Worm (Caenorhabditis elegans) whole organism, L4 larva: Measurements from ENCODE around the gene F56D6.22.

ENCODE experiments used
- D1046.2 ChIP-seq: fragments of 200-800 bp; sonication (Bioruptor generic); IDR thresholded peaks from 2 replicates; pipeline ENCODE4 v1.3.6; 2022; ENCODE audit warnings: missing genetic modification characterization, missing compliant biosample characterization
- F49E8.2 ChIP-seq: sonication (generic microtip); optimal IDR thresholded peaks from 2 replicates; lab custom pipeline; 2016; ENCODE audit warnings: missing compliant biosample characterization, mild to moderate bottlenecking, missing genetic modification characterization, borderline replicate concordance
- T26A8.4 ChIP-seq: fragments of 200-800 bp; sonication (Bioruptor generic); IDR thresholded peaks from 2 replicates; pipeline ENCODE4 v1.3.6; 2022; ENCODE audit warnings: missing genetic modification characterization, missing compliant biosample characterization
- Y75B8A.6 ChIP-seq: fragments of 200-800 bp; sonication (Bioruptor generic); IDR thresholded peaks from 2 replicates; pipeline ENCODE4 v1.3.6; 2022; ENCODE audit warnings: missing genetic modification reagents, missing genetic modification characterization, missing compliant biosample characterization
- aha-1 ChIP-seq: fragments of 150-350 bp; peaks from one replicate; lab custom pipeline; 2014; ENCODE audit warnings: missing biosample characterization, missing genetic modification characterization
- ama-1 ChIP-seq: fragments of 150-350 bp; optimal IDR thresholded peaks from 2 replicates; lab custom pipeline; 2014; ENCODE audit warnings: inconsistent platforms, mixed read lengths
- arid-1 ChIP-seq: fragments of 200-800 bp; sonication (Bioruptor generic); conservative IDR thresholded peaks from 2 replicates; pipeline ENCODE4 v1.3.6; 2022; ENCODE audit warnings: missing genetic modification reagents, missing genetic modification characterization, missing compliant biosample characterization
- attf-4 ChIP-seq: sonication (generic microtip); optimal IDR thresholded peaks from 3 replicates; lab custom pipeline; 2017; ENCODE audit warnings: missing biosample characterization, missing genetic modification characterization
- ceh-28 ChIP-seq: fragments of 150-350 bp; optimal IDR thresholded peaks from 2 replicates; lab custom pipeline; 2014; ENCODE audit warnings: missing biosample characterization, missing genetic modification reagents, missing genetic modification characterization
- ceh-32 ChIP-seq: sonication (generic microtip); optimal IDR thresholded peaks from 2 replicates; lab custom pipeline; 2016; ENCODE audit warnings: mild to moderate bottlenecking, missing genetic modification characterization, missing compliant biosample characterization; ENCODE audit not compliant: poor library complexity
- ceh-62 ChIP-seq: sonication (generic microtip); optimal IDR thresholded peaks from 2 replicates; lab custom pipeline; 2017; ENCODE audit warnings: missing biosample characterization, missing genetic modification characterization
- ces-1 ChIP-seq: fragments of 150-350 bp; sonication (generic microtip); optimal IDR thresholded peaks from 4 replicates; lab custom pipeline; 2014; ENCODE audit warnings: missing biosample characterization, missing genetic modification reagents, missing genetic modification characterization
- ctbp-1 ChIP-seq: fragments of 200-800 bp; sonication (Bioruptor generic); IDR thresholded peaks from 2 replicates; pipeline ENCODE4 v1.3.6; 2022; ENCODE audit warnings: missing genetic modification reagents, missing genetic modification characterization, missing compliant biosample characterization
- daf-16 ChIP-seq, 3 experiments: sonication (generic microtip); optimal IDR thresholded peaks; 2 replicates each; lab custom pipeline; 2016 to 2017; ENCODE audit warnings: missing genetic modification characterization in 3 of 3, missing genetic modification reagents in 3 of 3, mild to moderate bottlenecking in 2 of 3, missing compliant biosample characterization in 2 of 3, missing biosample characterization in 1 of 3, moderate library complexity in 1 of 3
- dmd-6 ChIP-seq: fragments of 200-800 bp; sonication (Bioruptor generic); IDR thresholded peaks from 2 replicates; pipeline ENCODE4 v1.3.6; 2022; ENCODE audit warnings: missing genetic modification reagents, missing genetic modification characterization, missing compliant biosample characterization
- dmd-9 ChIP-seq: fragments of 200-800 bp; sonication (Bioruptor generic); IDR thresholded peaks from 2 replicates; pipeline ENCODE4 v1.3.6; 2022; ENCODE audit warnings: missing genetic modification reagents, missing genetic modification characterization, missing compliant biosample characterization
- dpl-1 ChIP-seq: fragments of 150-350 bp; optimal IDR thresholded peaks from 2 replicates; lab custom pipeline; 2014; ENCODE audit warnings: missing biosample characterization, missing genetic modification reagents, missing genetic modification characterization
- egl-27 ChIP-seq: sonication (generic microtip); optimal IDR thresholded peaks from 3 replicates; lab custom pipeline; 2017; ENCODE audit warnings: missing biosample characterization, missing genetic modification reagents, missing genetic modification characterization
- egl-43 ChIP-seq: fragments of 200-800 bp; sonication (Bioruptor generic); IDR thresholded peaks from 2 replicates; pipeline ENCODE4 v1.3.6; 2022; ENCODE audit warnings: missing genetic modification reagents, missing genetic modification characterization, missing compliant biosample characterization
- hlh-11 ChIP-seq: fragments of 200-800 bp; sonication (Bioruptor generic); optimal IDR thresholded peaks from 2 replicates; lab custom pipeline; 2018; ENCODE audit warnings: mild to moderate bottlenecking, missing genetic modification characterization, missing compliant biosample characterization
- lim-7 ChIP-seq: fragments of 200-800 bp; sonication (Bioruptor generic); IDR thresholded peaks from 2 replicates; pipeline ENCODE4 v1.3.6; 2022; ENCODE audit warnings: missing genetic modification characterization, missing compliant biosample characterization
- lin-13 ChIP-seq: fragments of 150-350 bp; optimal IDR thresholded peaks from 2 replicates; lab custom pipeline; 2014; ENCODE audit warnings: missing biosample characterization, missing genetic modification reagents, missing genetic modification characterization
- lin-15B ChIP-seq: fragments of 150-350 bp; sonication (generic microtip); optimal IDR thresholded peaks from 3 replicates; lab custom pipeline; 2014; ENCODE audit warnings: missing biosample characterization, missing genetic modification characterization
- lin-29 ChIP-seq: fragments of 200-800 bp; sonication (Bioruptor generic); IDR thresholded peaks from 2 replicates; pipeline ENCODE4 v1.3.6; 2022; ENCODE audit warnings: missing genetic modification reagents, missing genetic modification characterization, missing compliant biosample characterization
- lin-38 ChIP-seq: fragments of 200-800 bp; sonication (Bioruptor generic); IDR thresholded peaks from 2 replicates; pipeline ENCODE4 v1.3.6; 2022; ENCODE audit warnings: missing genetic modification reagents, missing genetic modification characterization, missing compliant biosample characterization
- lir-3 ChIP-seq: sonication (generic microtip); optimal IDR thresholded peaks from 2 replicates; lab custom pipeline; 2016; ENCODE audit warnings: mild to moderate bottlenecking, missing genetic modification characterization, missing compliant biosample characterization
- madf-9 ChIP-seq: fragments of 200-800 bp; sonication (Bioruptor generic); conservative IDR thresholded peaks from 2 replicates; pipeline ENCODE4 v1.3.6; 2022; ENCODE audit warnings: missing genetic modification reagents, missing genetic modification characterization, missing compliant biosample characterization
- mxl-2 ChIP-seq: fragments of 200-800 bp; sonication (Bioruptor generic); conservative IDR thresholded peaks from 2 replicates; pipeline ENCODE4 v1.3.6; 2022; ENCODE audit warnings: missing genetic modification reagents, missing genetic modification characterization, missing compliant biosample characterization
- mxl-3 ChIP-seq: fragments of 200-800 bp; sonication (Bioruptor generic); optimal IDR thresholded peaks from 2 replicates; lab custom pipeline; 2018; ENCODE audit warnings: mild to moderate bottlenecking, missing genetic modification characterization, missing compliant biosample characterization
- nhr-102 ChIP-seq: sonication (generic microtip); optimal IDR thresholded peaks from 2 replicates; lab custom pipeline; 2016; ENCODE audit warnings: mild to moderate bottlenecking, missing genetic modification characterization, moderate library complexity, missing compliant biosample characterization
- nhr-237 ChIP-seq: sonication (generic microtip); optimal IDR thresholded peaks from 2 replicates; lab custom pipeline; 2017; ENCODE audit warnings: missing biosample characterization, missing genetic modification characterization
- nhr-28 ChIP-seq: fragments of 150-350 bp; optimal IDR thresholded peaks from 2 replicates; lab custom pipeline; 2014; ENCODE audit warnings: missing biosample characterization, missing genetic modification characterization
- nhr-6 ChIP-seq: fragments of 150-350 bp; optimal IDR thresholded peaks from 2 replicates; lab custom pipeline; 2014; ENCODE audit warnings: missing biosample characterization, missing genetic modification characterization
- nhr-77 ChIP-seq: fragments of 150-350 bp; optimal IDR thresholded peaks from 2 replicates; lab custom pipeline; 2014; ENCODE audit warnings: missing biosample characterization, missing genetic modification characterization
- pha-4 ChIP-seq, 2 experiments: fragments of 150-350 bp in 1 of 2; fragments of 200-800 bp in 1 of 2; sonication (Bioruptor generic) in 1 of 2; IDR thresholded peaks in 1 of 2; optimal IDR thresholded peaks in 1 of 2; 2 replicates each; pipeline versions ENCODE4 v1.3.6 to Lab custom; 2014 to 2022; ENCODE audit warnings: missing genetic modification characterization in 2 of 2, missing genetic modification reagents in 2 of 2, missing biosample characterization in 1 of 2, missing compliant biosample characterization in 1 of 2
- pqm-1 ChIP-seq: sonication (generic microtip); optimal IDR thresholded peaks from 2 replicates; lab custom pipeline; 2017; ENCODE audit warnings: missing biosample characterization, missing genetic modification characterization
- rbr-2 ChIP-seq: sonication (generic microtip); optimal IDR thresholded peaks from 2 replicates; lab custom pipeline; 2016; ENCODE audit warnings: missing genotype, missing genetic modification characterization, missing compliant biosample characterization
- saeg-2 ChIP-seq: fragments of 200-800 bp; sonication (Bioruptor generic); IDR thresholded peaks from 2 replicates; pipeline ENCODE4 v1.3.6; 2022; ENCODE audit warnings: missing genetic modification reagents, missing genetic modification characterization, missing compliant biosample characterization
- set-16 ChIP-seq: fragments of 200-800 bp; sonication (Bioruptor generic); IDR thresholded peaks from 2 replicates; pipeline ENCODE4 v1.3.6; 2022; ENCODE audit warnings: missing genetic modification reagents, missing genetic modification characterization, missing compliant biosample characterization
- spr-1 ChIP-seq: sonication (generic microtip); optimal IDR thresholded peaks from 2 replicates; lab custom pipeline; 2016; ENCODE audit warnings: mild to moderate bottlenecking, missing genetic modification characterization, missing compliant biosample characterization
- spr-3 ChIP-seq: fragments of 200-800 bp; sonication (Bioruptor generic); optimal IDR thresholded peaks from 2 replicates; lab custom pipeline; 2018; ENCODE audit warnings: mild to moderate bottlenecking, missing genetic modification characterization, missing compliant biosample characterization
- tag-97 ChIP-seq: fragments of 200-800 bp; sonication (Bioruptor generic); IDR thresholded peaks from 2 replicates; pipeline ENCODE4 v1.3.6; 2022; ENCODE audit warnings: missing genetic modification characterization, missing compliant biosample characterization
- unc-130 ChIP-seq: sonication (generic microtip); optimal IDR thresholded peaks from 2 replicates; lab custom pipeline; 2016; ENCODE audit warnings: missing genetic modification reagents, missing genetic modification characterization, missing compliant biosample characterization
- unc-62 ChIP-seq, 3 experiments: fragments of 150-350 bp in 1 of 3; sonication (generic microtip); optimal IDR thresholded peaks in 2 of 3; peaks in 1 of 3; 1 replicate in 1 of 3; 2 replicates in 2 of 3; lab custom pipeline; 2014 to 2017; ENCODE audit warnings: missing biosample characterization in 3 of 3, missing genetic modification characterization in 3 of 3, missing genetic modification reagents in 3 of 3, missing genotype in 1 of 3
- ztf-7 ChIP-seq: fragments of 150-350 bp; optimal IDR thresholded peaks from 2 replicates; lab custom pipeline; 2014; ENCODE audit warnings: missing biosample characterization, missing genetic modification characterization

Gene F56D6.22

ce11 chrIV:3881119-3881518 is 26.3 kb downstream of the F56D6.22 start, which contains the start of the genes F37C4.8 and oac-23:
Gene F37C4.8 (minus strand): TSS chrIV:3881219.
Gene oac-23 (plus strand): TSS chrIV:3881441.
- TF ChIP-seq mxl-2 (GFP tag; lab: Robert Waterston, UW) (no peak), aha-1 (tag; lab: Kevin White, UChicago) (peak; percentile 32)

DNA sequence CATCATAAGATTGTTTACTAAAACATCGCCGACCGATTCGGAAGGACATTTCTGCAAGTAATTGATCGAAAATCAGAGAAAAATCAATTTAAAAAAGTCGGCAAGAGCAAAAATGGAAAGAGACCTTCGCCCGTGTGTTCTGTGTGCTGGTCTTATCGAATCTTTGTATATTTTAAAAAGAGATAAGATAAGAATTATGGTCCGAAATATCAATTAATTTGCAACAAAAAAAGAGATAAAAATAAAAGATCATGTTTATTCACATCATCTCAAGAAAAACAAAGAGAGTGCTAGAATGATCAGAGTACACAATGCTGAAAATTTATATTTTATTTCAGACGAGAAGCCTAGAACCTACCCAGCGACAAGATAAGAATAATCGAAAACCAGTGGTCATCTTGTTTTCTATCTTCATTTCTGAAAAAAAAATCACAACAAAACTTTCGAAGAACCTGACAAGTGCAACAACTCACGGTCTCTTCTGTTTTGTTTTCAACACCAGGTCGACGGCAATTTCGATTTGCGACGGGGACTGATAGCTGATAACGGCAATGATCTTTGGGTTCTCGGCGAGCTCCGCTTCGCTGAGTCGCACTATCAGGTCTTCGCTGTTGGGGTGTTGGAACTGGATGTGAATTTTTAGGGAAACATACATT is 29.0 kb downstream of the F56D6.22 start, which contains the start of gene F37C4.6:
Gene F37C4.6 (minus strand): TSS at position 51 of the 656 bp plus-strand sequence.
- TF ChIP-seq lin-38 (GFP tag; lab: Robert Waterston, UW) (no peak), dmd-6 (GFP tag; lab: Robert Waterston, UW) (peak; percentile 14; the same call in 1 of the 2 replicates), ces-1 (no peak), F49E8.2 (tag; lab: Kevin White, UChicago) (no peak), nhr-28 (tag; lab: Kevin White, UChicago) (peak; percentile 9), nhr-77 (tag; lab: Kevin White, UChicago) (no peak), nhr-237 (no peak), hlh-11 (peak; percentile 49), ctbp-1 (GFP tag; lab: Robert Waterston, UW) (no peak), pha-4 (GFP tag; IDR thresholded peaks at IDR 0.05; lab: Robert Waterston, UW) (no peak), pha-4 (tag; optimal IDR thresholded peaks at IDR 0.05; lab: Kevin White, UChicago) (no peak), nhr-6 (tag; lab: Kevin White, UChicago) (no peak), saeg-2 (no peak), daf-16 (GFP tag; optimal IDR thresholded peaks at IDR 0.05; lab: Kevin White, UChicago) (no peak), daf-16 (tag; optimal IDR thresholded peaks at IDR 0.05; lab: Kevin White, UChicago) (peak; percentile 85), attf-4 (tag; lab: Kevin White, UChicago) (no peak), tag-97 (GFP tag; lab: Robert Waterston, UW) (no peak), spr-3 (GFP tag; lab: Kevin White, UChicago) (no peak), D1046.2 (GFP tag; lab: Robert Waterston, UW) (no peak), lin-13 (no peak), pqm-1 (tag; lab: Kevin White, UChicago) (peak; percentile 18), egl-43 (GFP tag; lab: Robert Waterston, UW) (no peak), egl-27 (no peak), spr-1 (no peak), lin-29 (GFP tag; lab: Robert Waterston, UW) (no peak), Y75B8A.6 (GFP tag; lab: Robert Waterston, UW) (no peak), nhr-102 (tag; lab: Kevin White, UChicago) (no peak), lin-15B (tag; lab: Kevin White, UChicago) (no peak), ceh-62 (no peak), arid-1 (GFP tag; lab: Robert Waterston, UW) (no peak), madf-9 (no peak), ztf-7 (tag; lab: Kevin White, UChicago) (no peak)

DNA sequence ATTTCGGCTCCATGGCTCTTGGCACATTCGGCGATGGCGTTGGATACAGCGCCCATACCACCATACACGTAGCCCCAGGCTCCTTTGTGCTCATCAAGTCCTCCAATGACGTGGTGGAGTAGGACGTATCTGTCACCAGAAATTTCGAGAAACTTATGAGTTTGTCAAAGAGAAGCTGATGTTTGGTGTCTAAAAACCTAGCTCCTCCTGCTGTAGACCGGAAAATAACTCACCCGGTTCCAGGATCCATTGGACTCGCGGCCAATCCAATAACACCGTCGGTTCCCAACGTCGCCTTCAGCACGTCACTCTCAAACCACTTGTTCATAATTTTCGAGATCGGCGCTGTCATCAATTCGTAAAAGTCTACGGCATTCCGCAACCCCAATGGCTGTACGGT is 30.5 kb downstream of the F56D6.22 start:
- peak in 1 of 2 experiments; percentile 67 for TF ChIP-seq unc-62 (GFP tag; optimal IDR thresholded peaks at IDR 0.05 in 1 of 2; lab: Kevin White, UChicago)
- TF ChIP-seq unc-62 (tag; optimal IDR thresholded peaks at IDR 0.05; lab: Kevin White, UChicago): no peak
- no peak for TF ChIP-seq hlh-11
- peak; percentile 91 for TF ChIP-seq aha-1 (tag; lab: Kevin White, UChicago)
- TF ChIP-seq ceh-28: no peak
- no peak for TF ChIP-seq ctbp-1 (GFP tag; lab: Robert Waterston, UW)
- no peak for TF ChIP-seq spr-3 (GFP tag; lab: Kevin White, UChicago)
- TF ChIP-seq, all 104 proteins: peak for 2

DNA sequence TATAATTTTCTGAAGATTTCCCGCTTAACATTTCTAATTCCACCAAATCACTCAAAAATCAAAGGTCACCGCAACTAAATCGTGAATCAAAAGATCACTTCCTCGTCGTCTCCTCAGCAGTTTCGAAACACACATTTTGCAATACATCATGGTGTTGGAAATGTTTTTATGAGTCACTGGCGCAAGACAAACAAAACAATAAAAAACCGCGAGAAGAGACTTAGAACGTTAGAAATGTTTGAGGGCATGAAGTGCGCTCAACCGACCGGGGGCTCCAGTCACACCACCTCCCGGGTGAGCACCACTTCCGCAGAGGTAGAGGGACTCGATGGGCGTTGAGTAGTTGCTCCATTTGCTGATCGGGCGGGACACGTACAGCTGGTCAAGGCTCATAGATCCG is 32.1 kb downstream of the F56D6.22 start:
- TF ChIP-seq F49E8.2 (tag; lab: Kevin White, UChicago) (no peak), ceh-32 (tag; lab: Kevin White, UChicago) (no peak), unc-130 (GFP tag; lab: Kevin White, UChicago) (no peak), set-16 (GFP tag; lab: Robert Waterston, UW) (peak; percentile 57), rbr-2 (tag; lab: Kevin White, UChicago) (peak; percentile 17), dmd-9 (no peak), attf-4 (tag; lab: Kevin White, UChicago) (no peak), mxl-3 (GFP tag; lab: Kevin White, UChicago) (no peak), lir-3 (tag; lab: Kevin White, UChicago) (no peak), nhr-237 (no peak), dpl-1 (no peak), lim-7 (GFP tag; lab: Robert Waterston, UW) (no peak), T26A8.4 (GFP tag; lab: Robert Waterston, UW) (no peak), ama-1 (lab: Kevin White, UChicago) (no peak)
